Worm (Caenorhabditis elegans) whole organism, L3 larva: ENCODE measurements around the gene gst-8.

Experiments used
- R02D3.7 ChIP-seq: fragments of 150-350 bp; optimal IDR thresholded peaks from 2 replicates; lab custom pipeline; 2014; ENCODE audit warnings: missing biosample characterization, missing genetic modification characterization
- ZK546.5 ChIP-seq: sonication (generic microtip); optimal IDR thresholded peaks from 2 replicates; lab custom pipeline; 2017; ENCODE audit warnings: missing biosample characterization, missing genetic modification characterization
- aly-2 ChIP-seq: fragments of 150-350 bp; optimal IDR thresholded peaks from 2 replicates; lab custom pipeline; 2014; ENCODE audit warnings: missing biosample characterization, missing genetic modification characterization
- ama-1 ChIP-seq: fragments of 150-350 bp; optimal IDR thresholded peaks from 2 replicates; lab custom pipeline; 2018
- ceh-16 ChIP-seq: sonication (generic microtip); optimal IDR thresholded peaks from 2 replicates; lab custom pipeline; 2017; ENCODE audit warnings: missing biosample characterization, missing genetic modification characterization
- ceh-28 ChIP-seq: fragments of 150-350 bp; optimal IDR thresholded peaks from 2 replicates; lab custom pipeline; 2014; ENCODE audit warnings: missing biosample characterization, missing genetic modification reagents, missing genetic modification characterization
- ceh-82 ChIP-seq: fragments of 150-350 bp; optimal IDR thresholded peaks from 2 replicates; lab custom pipeline; 2014; ENCODE audit warnings: missing biosample characterization, missing genetic modification characterization
- ceh-9 ChIP-seq: sonication (generic microtip); optimal IDR thresholded peaks from 2 replicates; lab custom pipeline; 2018; ENCODE audit warnings: missing biosample characterization, missing genetic modification characterization
- daf-12 ChIP-seq: fragments of 150-350 bp; optimal IDR thresholded peaks from 2 replicates; lab custom pipeline; 2014; ENCODE audit warnings: missing biosample characterization, missing genetic modification reagents, missing genetic modification characterization
- egl-27 ChIP-seq: sonication (generic microtip); optimal IDR thresholded peaks from 4 replicates; lab custom pipeline; 2017; ENCODE audit warnings: missing biosample characterization, missing genetic modification reagents, missing genetic modification characterization
- egl-5 ChIP-seq: fragments of 150-350 bp; optimal IDR thresholded peaks from 2 replicates; lab custom pipeline; 2017; ENCODE audit warnings: missing biosample characterization, missing genetic modification reagents, missing genetic modification characterization, inconsistent platforms
- elt-1 ChIP-seq: fragments of 150-350 bp; optimal IDR thresholded peaks from 2 replicates; lab custom pipeline; 2014; ENCODE audit warnings: missing biosample characterization, missing genetic modification characterization
- elt-2 ChIP-seq: sonication (generic microtip); optimal IDR thresholded peaks from 2 replicates; lab custom pipeline; 2016; ENCODE audit warnings: missing genetic modification reagents, mild to moderate bottlenecking, missing genetic modification characterization, missing compliant biosample characterization
- elt-3 ChIP-seq, 3 experiments: fragments of 150-350 bp in 1 of 3; sonication (generic microtip) in 2 of 3; optimal IDR thresholded peaks; 2 replicates in 2 of 3; 4 replicates in 1 of 3; lab custom pipeline; 2014 to 2017; ENCODE audit warnings: missing biosample characterization in 3 of 3, missing genetic modification characterization in 3 of 3
- eor-1 ChIP-seq, 2 experiments: fragments of 150-350 bp; optimal IDR thresholded peaks; 2 replicates each; lab custom pipeline; 2014 to 2018; ENCODE audit warnings: missing biosample characterization in 2 of 2, missing genetic modification characterization in 2 of 2
- fkh-10 ChIP-seq: sonication (generic microtip); optimal IDR thresholded peaks from 2 replicates; lab custom pipeline; 2017; ENCODE audit warnings: missing biosample characterization, missing genetic modification reagents, missing genetic modification characterization
- fkh-2 ChIP-seq: fragments of 150-350 bp; optimal IDR thresholded peaks from 2 replicates; lab custom pipeline; 2014; ENCODE audit warnings: missing biosample characterization, missing genetic modification reagents, missing genetic modification characterization
- fos-1 ChIP-seq: fragments of 150-350 bp; optimal IDR thresholded peaks from 2 replicates; lab custom pipeline; 2014; ENCODE audit warnings: missing biosample characterization, missing genetic modification characterization
- hmg-11 ChIP-seq: sonication (generic microtip); optimal IDR thresholded peaks from 2 replicates; lab custom pipeline; 2016; ENCODE audit warnings: missing genetic modification characterization, missing compliant biosample characterization
- jun-1 ChIP-seq: fragments of 150-350 bp; optimal IDR thresholded peaks from 2 replicates; lab custom pipeline; 2014; ENCODE audit warnings: missing biosample characterization, missing genetic modification reagents, missing genetic modification characterization
- lin-15B ChIP-seq: fragments of 150-350 bp; optimal IDR thresholded peaks from 2 replicates; lab custom pipeline; 2014; ENCODE audit warnings: missing biosample characterization, missing genetic modification characterization
- lin-39 ChIP-seq: fragments of 150-350 bp; optimal IDR thresholded peaks from 2 replicates; lab custom pipeline; 2018; ENCODE audit warnings: missing biosample characterization, missing genetic modification reagents, missing genetic modification characterization
- lsy-12 ChIP-seq: sonication (generic microtip); optimal IDR thresholded peaks from 2 replicates; lab custom pipeline; 2016; ENCODE audit warnings: mild to moderate bottlenecking, missing genetic modification characterization, missing compliant biosample characterization
- mdl-1 ChIP-seq: fragments of 150-350 bp; optimal IDR thresholded peaks from 2 replicates; lab custom pipeline; 2014; ENCODE audit warnings: missing biosample characterization, missing genetic modification characterization
- mml-1 ChIP-seq: fragments of 150-350 bp; sonication (generic microtip); optimal IDR thresholded peaks from 3 replicates; lab custom pipeline; 2014; ENCODE audit warnings: missing biosample characterization, missing genetic modification characterization
- nfya-1 ChIP-seq: sonication (generic microtip); optimal IDR thresholded peaks from 2 replicates; lab custom pipeline; 2017; ENCODE audit warnings: missing genetic modification characterization, mild to moderate bottlenecking, missing compliant biosample characterization, antibody characterized with exemption, moderate library complexity; ENCODE audit not compliant: insufficient read depth
- nhr-11 ChIP-seq: fragments of 150-350 bp; optimal IDR thresholded peaks from 2 replicates; lab custom pipeline; 2014; ENCODE audit warnings: missing biosample characterization, missing genetic modification characterization
- nhr-12 ChIP-seq: fragments of 150-350 bp; optimal IDR thresholded peaks from 2 replicates; lab custom pipeline; 2014; ENCODE audit warnings: missing biosample characterization, missing genetic modification characterization
- nhr-237 ChIP-seq: fragments of 150-350 bp; optimal IDR thresholded peaks from 2 replicates; lab custom pipeline; 2014; ENCODE audit warnings: missing biosample characterization, missing genetic modification characterization
- nhr-28 ChIP-seq: fragments of 150-350 bp; optimal IDR thresholded peaks from 2 replicates; lab custom pipeline; 2014; ENCODE audit warnings: missing biosample characterization, missing genetic modification characterization
- nhr-67 ChIP-seq: fragments of 150-350 bp; optimal IDR thresholded peaks from 2 replicates; lab custom pipeline; 2014; ENCODE audit warnings: missing biosample characterization, missing genetic modification characterization
- nhr-76 ChIP-seq: fragments of 150-350 bp; sonication (generic microtip); optimal IDR thresholded peaks from 5 replicates; lab custom pipeline; 2014; ENCODE audit warnings: missing biosample characterization, missing genetic modification characterization
- nhr-77 ChIP-seq: fragments of 150-350 bp; optimal IDR thresholded peaks from 2 replicates; lab custom pipeline; 2014; ENCODE audit warnings: missing biosample characterization, missing genetic modification characterization
- pha-4 ChIP-seq: fragments of 150-350 bp; optimal IDR thresholded peaks from 2 replicates; lab custom pipeline; 2014; ENCODE audit warnings: missing biosample characterization, missing genetic modification reagents, missing genetic modification characterization
- pqm-1 ChIP-seq: fragments of 150-350 bp; optimal IDR thresholded peaks from 2 replicates; lab custom pipeline; 2017; ENCODE audit warnings: missing biosample characterization, missing genetic modification characterization, inconsistent platforms
- sea-2 ChIP-seq: fragments of 150-350 bp; sonication (generic microtip); optimal IDR thresholded peaks from 4 replicates; lab custom pipeline; 2014; ENCODE audit warnings: missing biosample characterization, missing genetic modification reagents, missing genetic modification characterization
- skn-1 ChIP-seq: fragments of 150-350 bp; optimal IDR thresholded peaks from 2 replicates; lab custom pipeline; 2014; ENCODE audit warnings: missing biosample characterization, missing genetic modification characterization
- snpc-4 ChIP-seq: fragments of 150-350 bp; optimal IDR thresholded peaks from 2 replicates; lab custom pipeline; 2014; ENCODE audit warnings: missing biosample characterization, missing genetic modification characterization
- tbx-2 ChIP-seq: sonication (generic microtip); optimal IDR thresholded peaks from 2 replicates; lab custom pipeline; 2016; ENCODE audit warnings: mild to moderate bottlenecking, missing genetic modification characterization, missing compliant biosample characterization
- unc-39 ChIP-seq: sonication (generic microtip); optimal IDR thresholded peaks from 4 replicates; lab custom pipeline; 2017; ENCODE audit warnings: missing biosample characterization, missing genetic modification characterization
- unc-62 ChIP-seq: fragments of 150-350 bp; sonication (generic microtip); optimal IDR thresholded peaks from 4 replicates; lab custom pipeline; 2014; ENCODE audit warnings: missing biosample characterization, missing genetic modification reagents, missing genetic modification characterization
- zag-1 ChIP-seq: fragments of 150-350 bp; optimal IDR thresholded peaks from 2 replicates; lab custom pipeline; 2014; ENCODE audit warnings: missing biosample characterization, missing genetic modification characterization
- ztf-4 ChIP-seq: fragments of 150-350 bp; optimal IDR thresholded peaks from 2 replicates; lab custom pipeline; 2014; ENCODE audit warnings: missing biosample characterization, missing genetic modification characterization

The gst-8 gene

ce11 chrII:4882498-4882897, 1.0 kb upstream of the gst-8 start:
- no peak for TF ChIP-seq egl-5 (tag; lab: Kevin White, UChicago)
- TF ChIP-seq pha-4 (tag; lab: Kevin White, UChicago), result peak; percentile 68
- TF ChIP-seq, all 47 proteins: peak for 1

- TF ChIP-seq unc-62 (GFP tag; lab: Kevin White, UChicago) (no peak), daf-12 (tag; lab: Kevin White, UChicago) (no peak), lsy-12 (tag; lab: Kevin White, UChicago) (no peak), ceh-28 (no peak), mml-1 (no peak), nhr-12 (tag; lab: Kevin White, UChicago) (no peak), egl-5 (tag; lab: Kevin White, UChicago) (no peak), lin-39 (tag; lab: Kevin White, UChicago) (no peak), R02D3.7 (tag; lab: Kevin White, UChicago) (no peak), ztf-4 (tag; lab: Kevin White, UChicago) (no peak), ceh-82 (tag; lab: Kevin White, UChicago) (no peak), egl-27 (tag; lab: Kevin White, UChicago) (no peak), unc-39 (tag; lab: Kevin White, UChicago) (no peak)
Observed at ce11 chrII:4884403-4884802, 891 bp downstream of the gst-8 start.

- TF ChIP-seq ceh-28, result no peak
- no peak for TF ChIP-seq R02D3.7 (tag; lab: Kevin White, UChicago)
- no peak for TF ChIP-seq nhr-11 (tag; lab: Kevin White, UChicago)
- no peak for TF ChIP-seq eor-1 (tag; optimal IDR thresholded peaks at IDR 0.05; lab: Kevin White, UChicago)
- no peak for TF ChIP-seq tbx-2
- no peak for TF ChIP-seq elt-1
- no peak for TF ChIP-seq ama-1 (lab: Kevin White, UChicago)
- TF ChIP-seq elt-2 (tag; lab: Kevin White, UChicago), result no peak
- no peak for TF ChIP-seq ceh-16
- TF ChIP-seq jun-1 (tag; lab: Kevin White, UChicago), result no peak
- no peak for TF ChIP-seq elt-3 (tag; optimal IDR thresholded peaks at IDR 0.05; lab: Kevin White, UChicago)
- no peak for TF ChIP-seq nhr-77 (tag; lab: Kevin White, UChicago)
- no peak for TF ChIP-seq fkh-10
- TF ChIP-seq skn-1, result no peak
Observed at ce11 chrII:4885976-4886375, 2.5 kb downstream of the gst-8 start, which contains the start of gene R05F9.7. Gene R05F9.7, plus strand, starts transcription at chrII:4886276.

- no peak for TF ChIP-seq daf-12 (tag; lab: Kevin White, UChicago)
- no peak for TF ChIP-seq fkh-10
- TF ChIP-seq nhr-67 (tag; lab: Kevin White, UChicago), result no peak
- TF ChIP-seq nhr-11 (tag; lab: Kevin White, UChicago), result no peak
- TF ChIP-seq unc-62 (GFP tag; lab: Kevin White, UChicago), result no peak
- peak; percentile 2 for TF ChIP-seq lin-39 (tag; lab: Kevin White, UChicago)
- TF ChIP-seq hmg-11 (tag; lab: Kevin White, UChicago), result no peak
- peak; percentile 80 for TF ChIP-seq pha-4 (tag; lab: Kevin White, UChicago)
- TF ChIP-seq elt-3 (tag; optimal IDR thresholded peaks at IDR 0.05; lab: Kevin White, UChicago), result no peak
- no peak for TF ChIP-seq nhr-12 (tag; lab: Kevin White, UChicago)
- TF ChIP-seq lin-15B, result no peak
- no peak for TF ChIP-seq zag-1
- TF ChIP-seq ama-1 (lab: Kevin White, UChicago), result peak; percentile 16
- peak; percentile 36 for TF ChIP-seq nfya-1 (tag; lab: Kevin White, UChicago)
- TF ChIP-seq pqm-1 (tag; lab: Kevin White, UChicago), result no peak
- no peak for TF ChIP-seq mml-1
- no peak for TF ChIP-seq ztf-4 (tag; lab: Kevin White, UChicago)
- peak; percentile 84 for TF ChIP-seq elt-2 (tag; lab: Kevin White, UChicago)
- TF ChIP-seq ceh-9 (tag; lab: Kevin White, UChicago), result no peak
- no peak for TF ChIP-seq unc-39 (tag; lab: Kevin White, UChicago)
- TF ChIP-seq ceh-82 (tag; lab: Kevin White, UChicago), result no peak
- no peak for TF ChIP-seq egl-5 (tag; lab: Kevin White, UChicago)
- TF ChIP-seq ZK546.5 (tag; lab: Kevin White, UChicago), result no peak
- no peak for TF ChIP-seq snpc-4 (tag; lab: Kevin White, UChicago)
- no peak for TF ChIP-seq aly-2 (tag; lab: Kevin White, UChicago)
- no peak for TF ChIP-seq ceh-16
- no peak for TF ChIP-seq tbx-2
- no peak for TF ChIP-seq nhr-77 (tag; lab: Kevin White, UChicago)
- TF ChIP-seq mdl-1 (tag; lab: Kevin White, UChicago), result no peak
- no peak for TF ChIP-seq egl-27 (tag; lab: Kevin White, UChicago)
- no peak for TF ChIP-seq nhr-76
- TF ChIP-seq sea-2 (GFP tag; lab: Kevin White, UChicago), result no peak
- no peak for TF ChIP-seq jun-1 (tag; lab: Kevin White, UChicago)
- no peak for TF ChIP-seq fos-1 (tag; lab: Kevin White, UChicago)
- TF ChIP-seq nhr-237 (tag; lab: Kevin White, UChicago), result no peak
- TF ChIP-seq fkh-2, result no peak
- TF ChIP-seq nhr-28 (tag; lab: Kevin White, UChicago), result no peak
Observed at ce11 chrII:4888527-4889487, 5.3 kb downstream of the gst-8 start, which contains the start of gene pgm-1. Gene pgm-1, plus strand, starts transcription at chrII:4889437.
